Fruit fly (Drosophila melanogaster) whole organism, embryonic: ENCODE data around the gene HIPP1.

Experiments used
- Ada2b ChIP-seq: fragments of 200-800 bp; sonication (Bioruptor generic); IDR thresholded peaks from 2 replicates; pipeline ENCODE4 v1.3.6; 2022; ENCODE audit warnings: missing biosample characterization, missing genetic modification characterization
- Bdp1 ChIP-seq: fragments of 200-800 bp; sonication (Bioruptor generic); optimal IDR thresholded peaks from 3 replicates; lab custom pipeline; 2016; ENCODE audit warnings: missing biosample characterization, missing genetic modification characterization
- CG10209 ChIP-seq: fragments of 200-800 bp; sonication (Bioruptor generic); optimal IDR thresholded peaks from 3 replicates; lab custom pipeline; 2017; ENCODE audit warnings: missing biosample characterization, mild to moderate bottlenecking, missing genetic modification characterization, missing genetic modification reagents
- CG10462 ChIP-seq: fragments of 200-800 bp; sonication (Bioruptor generic); optimal IDR thresholded peaks from 2 replicates; lab custom pipeline; 2016; ENCODE audit warnings: missing biosample characterization, missing genetic modification characterization
- CG10959 ChIP-seq: fragments of 200-800 bp; sonication (Bioruptor generic); IDR thresholded peaks from 2 replicates; pipeline ENCODE4 v1.3.6; 2022; ENCODE audit warnings: missing biosample characterization, missing genetic modification characterization
- CG11504 ChIP-seq: fragments of 200-800 bp; sonication (Bioruptor generic); optimal IDR thresholded peaks from 3 replicates; lab custom pipeline; 2019; ENCODE audit warnings: missing biosample characterization, mild to moderate bottlenecking, missing genetic modification characterization, moderate library complexity
- CG12071 ChIP-seq: fragments of 200-800 bp; sonication (Bioruptor generic); optimal IDR thresholded peaks from 3 replicates; lab custom pipeline; 2018; ENCODE audit warnings: missing biosample characterization, mild to moderate bottlenecking, missing genetic modification characterization
- CG12659 ChIP-seq: fragments of 200-800 bp; sonication (Bioruptor generic); optimal IDR thresholded peaks from 3 replicates; lab custom pipeline; 2017; ENCODE audit warnings: mild to moderate bottlenecking, missing biosample characterization, missing genetic modification reagents, missing genetic modification characterization
- CG12769 ChIP-seq: fragments of 200-800 bp; sonication (Bioruptor generic); optimal IDR thresholded peaks from 2 replicates; lab custom pipeline; 2019; ENCODE audit warnings: missing biosample characterization, mild to moderate bottlenecking, missing genetic modification characterization, moderate library complexity
- CG12942 ChIP-seq: fragments of 200-800 bp; sonication (Bioruptor generic); optimal IDR thresholded peaks from 3 replicates; lab custom pipeline; 2016; ENCODE audit warnings: missing biosample characterization, missing genetic modification characterization
- CG15269 ChIP-seq: fragments of 200-800 bp; sonication (Bioruptor generic); optimal IDR thresholded peaks from 2 replicates; lab custom pipeline; 2018; ENCODE audit warnings: missing biosample characterization, mild to moderate bottlenecking, missing genetic modification characterization, moderate library complexity
- CG1603 ChIP-seq: fragments of 200-800 bp; sonication (Bioruptor generic); optimal IDR thresholded peaks from 2 replicates; lab custom pipeline; 2019; ENCODE audit warnings: missing biosample characterization, mild to moderate bottlenecking, missing genetic modification characterization, moderate library complexity
- CG17385 ChIP-seq: fragments of 200-800 bp; sonication (Bioruptor generic); optimal IDR thresholded peaks from 3 replicates; lab custom pipeline; 2018; ENCODE audit warnings: missing biosample characterization, mild to moderate bottlenecking, missing genetic modification characterization
- CG18476 ChIP-seq: fragments of 200-800 bp; sonication (Bioruptor generic); optimal IDR thresholded peaks from 2 replicates; lab custom pipeline; 2016; ENCODE audit warnings: missing biosample characterization, mild to moderate bottlenecking, missing genetic modification characterization
- CG34224 ChIP-seq: fragments of 200-800 bp; sonication (Bioruptor generic); IDR thresholded peaks from 3 replicates; pipeline ENCODE4 v1.3.6; 2022; ENCODE audit warnings: missing biosample characterization, missing genetic modification characterization; ENCODE audit not compliant: partially characterized antibody
- CG7839 ChIP-seq: fragments of 200-800 bp; sonication (Bioruptor generic); optimal IDR thresholded peaks from 3 replicates; lab custom pipeline; 2018; ENCODE audit warnings: missing biosample characterization, mild to moderate bottlenecking, missing genetic modification characterization, moderate library complexity
- CG8388 ChIP-seq: fragments of 200-800 bp; sonication (Bioruptor generic); optimal IDR thresholded peaks from 2 replicates; lab custom pipeline; 2019; ENCODE audit warnings: missing biosample characterization, mild to moderate bottlenecking, missing genetic modification characterization, moderate library complexity
- CG9609 ChIP-seq: fragments of 200-800 bp; sonication (Bioruptor generic); optimal IDR thresholded peaks from 3 replicates; lab custom pipeline; 2016; ENCODE audit warnings: missing biosample characterization, missing genetic modification characterization
- CG9727 ChIP-seq: fragments of 200-800 bp; sonication (Bioruptor generic); optimal IDR thresholded peaks from 3 replicates; lab custom pipeline; 2017; ENCODE audit warnings: missing biosample characterization, mild to moderate bottlenecking, missing genetic modification characterization
- CHES-1-like ChIP-seq: fragments of 200-800 bp; sonication (Bioruptor generic); optimal IDR thresholded peaks from 2 replicates; lab custom pipeline; 2016; ENCODE audit warnings: missing biosample characterization, missing genetic modification characterization
- D19B ChIP-seq: fragments of 200-800 bp; sonication (Bioruptor generic); optimal IDR thresholded peaks from 2 replicates; lab custom pipeline; 2017; ENCODE audit warnings: missing biosample characterization, mild to moderate bottlenecking, missing genetic modification characterization
- Eip74EF ChIP-seq, 2 experiments: fragments of 200-800 bp in 1 of 2; fragments of >200 bp in 1 of 2; sonication (Bioruptor generic) in 1 of 2; optimal IDR thresholded peaks; 2 replicates each; lab custom pipeline; 2017 to 2019; ENCODE audit warnings: missing biosample characterization in 2 of 2, missing genetic modification characterization in 2 of 2, mild to moderate bottlenecking in 1 of 2, moderate library complexity in 1 of 2
- Ets97D ChIP-seq: fragments of 200-800 bp; sonication (Bioruptor generic); optimal IDR thresholded peaks from 3 replicates; lab custom pipeline; 2016; ENCODE audit warnings: missing biosample characterization, missing genetic modification characterization
- Lpt ChIP-seq: fragments of >200 bp; optimal IDR thresholded peaks from 2 replicates; lab custom pipeline; 2018; ENCODE audit warnings: missing biosample characterization, missing genetic modification characterization
- MBD-R2 ChIP-seq: fragments of 200-800 bp; sonication (Bioruptor generic); IDR thresholded peaks from 2 replicates; pipeline ENCODE4 v1.3.6; 2022; ENCODE audit warnings: missing biosample characterization, missing genetic modification characterization
- NK7.1 ChIP-seq: fragments of 200-800 bp; sonication (Bioruptor generic); optimal IDR thresholded peaks from 3 replicates; lab custom pipeline; 2016; ENCODE audit warnings: missing biosample characterization, missing genetic modification characterization
- PHDP ChIP-seq: fragments of 200-800 bp; sonication (Bioruptor generic); optimal IDR thresholded peaks from 3 replicates; lab custom pipeline; 2018; ENCODE audit warnings: missing biosample characterization, mild to moderate bottlenecking, missing genetic modification characterization, moderate library complexity
- Ptx1 ChIP-seq: fragments of 200-800 bp; sonication (Bioruptor generic); IDR thresholded peaks from 2 replicates; pipeline ENCODE4 v1.3.6; 2022; ENCODE audit warnings: missing biosample characterization, missing genetic modification characterization
- Side ChIP-seq: fragments of 200-800 bp; sonication (Bioruptor generic); optimal IDR thresholded peaks from 2 replicates; lab custom pipeline; 2016; ENCODE audit warnings: missing biosample characterization, missing genetic modification characterization
- Sox100B ChIP-seq: fragments of 200-800 bp; sonication (Bioruptor generic); optimal IDR thresholded peaks from 3 replicates; lab custom pipeline; 2018; ENCODE audit warnings: missing biosample characterization, mild to moderate bottlenecking, missing genetic modification characterization
- ab ChIP-seq: fragments of 200-800 bp; sonication (Bioruptor generic); optimal IDR thresholded peaks from 2 replicates; lab custom pipeline; 2016; ENCODE audit warnings: missing biosample characterization, missing genetic modification characterization
- al ChIP-seq: fragments of 200-800 bp; sonication (Bioruptor generic); IDR thresholded peaks from 2 replicates; pipeline ENCODE4 v1.3.6; 2022; ENCODE audit warnings: missing biosample characterization, missing genetic modification characterization
- ato ChIP-seq: fragments of 200-800 bp; sonication (Bioruptor generic); IDR thresholded peaks from 2 replicates; pipeline ENCODE4 v1.3.6; 2022; ENCODE audit warnings: missing biosample characterization, missing genetic modification characterization; ENCODE audit not compliant: partially characterized antibody
- cato ChIP-seq: fragments of 200-800 bp; sonication (Bioruptor generic); optimal IDR thresholded peaks from 2 replicates; lab custom pipeline; 2016; ENCODE audit warnings: missing biosample characterization, missing genetic modification characterization, borderline replicate concordance
- dati ChIP-seq: fragments of 200-800 bp; sonication (Bioruptor generic); IDR thresholded peaks from 2 replicates; pipeline ENCODE4 v1.3.6; 2022; ENCODE audit warnings: missing biosample characterization, missing genetic modification characterization
- en ChIP-seq: fragments of 200-800 bp; sonication (Bioruptor generic); optimal IDR thresholded peaks from 2 replicates; lab custom pipeline; 2016; ENCODE audit warnings: missing biosample characterization, missing genetic modification characterization
- eyg ChIP-seq: fragments of 200-800 bp; sonication (Bioruptor generic); optimal IDR thresholded peaks from 3 replicates; lab custom pipeline; 2016; ENCODE audit warnings: missing biosample characterization, missing genetic modification characterization
- fd64A ChIP-seq: fragments of 200-800 bp; sonication (Bioruptor generic); optimal IDR thresholded peaks from 3 replicates; lab custom pipeline; 2018; ENCODE audit warnings: missing biosample characterization, mild to moderate bottlenecking, missing genetic modification characterization
- lab ChIP-seq: fragments of 200-800 bp; sonication (Bioruptor generic); optimal IDR thresholded peaks from 3 replicates; lab custom pipeline; 2017; ENCODE audit warnings: missing biosample characterization, missing genetic modification characterization, mild to moderate bottlenecking, moderate library complexity, missing genetic modification reagents
- lbe ChIP-seq: fragments of 200-800 bp; sonication (Bioruptor generic); optimal IDR thresholded peaks from 2 replicates; lab custom pipeline; 2016; ENCODE audit warnings: missing biosample characterization, mild to moderate bottlenecking, missing genetic modification characterization
- nau ChIP-seq: fragments of 200-800 bp; sonication (Bioruptor generic); optimal IDR thresholded peaks from 3 replicates; lab custom pipeline; 2017; ENCODE audit warnings: missing biosample characterization, mild to moderate bottlenecking, missing genetic modification characterization, missing genetic modification reagents
- nerfin-2 ChIP-seq: fragments of 200-800 bp; sonication (Bioruptor generic); IDR thresholded peaks from 2 replicates; pipeline ENCODE4 v1.3.6; 2022; ENCODE audit warnings: missing biosample characterization, missing genetic modification characterization; ENCODE audit not compliant: partially characterized antibody
- pros ChIP-seq: fragments of 200-800 bp; sonication (Bioruptor generic); optimal IDR thresholded peaks from 3 replicates; lab custom pipeline; 2019; ENCODE audit warnings: missing biosample characterization, mild to moderate bottlenecking, missing genetic modification characterization, moderate library complexity
- schlank ChIP-seq: fragments of 200-800 bp; sonication (Bioruptor generic); optimal IDR thresholded peaks from 2 replicates; lab custom pipeline; 2018; ENCODE audit warnings: missing biosample characterization, mild to moderate bottlenecking, missing genetic modification characterization
- slbo ChIP-seq: fragments of 200-800 bp; sonication (Bioruptor generic); IDR thresholded peaks from 2 replicates; pipeline ENCODE4 v1.3.6; 2022; ENCODE audit warnings: missing biosample characterization, missing genetic modification characterization
- ssp ChIP-seq: fragments of 200-800 bp; sonication (Bioruptor generic); IDR thresholded peaks from 2 replicates; pipeline ENCODE4 v1.3.6; 2022; ENCODE audit warnings: missing biosample characterization, missing genetic modification characterization
- wor ChIP-seq: fragments of 200-800 bp; sonication (Bioruptor generic); IDR thresholded peaks from 2 replicates; pipeline ENCODE4 v1.3.6; 2022; ENCODE audit warnings: missing biosample characterization, missing genetic modification characterization
- yki ChIP-seq: fragments of >200 bp; optimal IDR thresholded peaks from 3 replicates; lab custom pipeline; 2018
- zen2 ChIP-seq: fragments of 200-800 bp; sonication (Bioruptor generic); IDR thresholded peaks from 3 replicates; pipeline ENCODE4 v1.3.6; 2022; ENCODE audit warnings: missing biosample characterization, missing genetic modification characterization; ENCODE audit not compliant: partially characterized antibody
- zfh1 ChIP-seq: fragments of 200-800 bp; sonication (Bioruptor generic); IDR thresholded peaks from 3 replicates; pipeline ENCODE4 v1.3.6; 2022; ENCODE audit warnings: missing biosample characterization, missing genetic modification characterization

The HIPP1 gene

dm6 chr3L:20798325-20798846, 11.1 kb upstream of the HIPP1 start, which contains the start of the genes CG3698 and tzn (continued):
- peak; percentile 96 for TF ChIP-seq MBD-R2 (GFP tag; lab: Robert Waterston, UW)
- TF ChIP-seq Ets97D (GFP tag; lab: Kevin White, UChicago): peak; percentile 100
- TF ChIP-seq D19B (GFP tag; lab: Kevin White, UChicago): peak; percentile 86
- TF ChIP-seq zfh1 (GFP tag; lab: Robert Waterston, UW): peak; percentile 96
- peak; percentile 91 for TF ChIP-seq CG12071 (GFP tag; lab: Kevin White, UChicago)
- TF ChIP-seq CG12769 (tag; lab: Kevin White, UChicago): no peak
- no peak for TF ChIP-seq nerfin-2 (GFP tag; lab: Robert Waterston, UW)
- peak; percentile 96 for TF ChIP-seq slbo (GFP tag; lab: Robert Waterston, UW)
- no peak for TF ChIP-seq Sox100B (GFP tag; lab: Kevin White, UChicago)
- TF ChIP-seq dati (GFP tag; lab: Robert Waterston, UW): peak; percentile 93
- TF ChIP-seq CG9609 (GFP tag; lab: Kevin White, UChicago): peak; percentile 82
- peak; percentile 81 for TF ChIP-seq ssp (GFP tag; lab: Robert Waterston, UW)
- TF ChIP-seq CG34224 (GFP tag; lab: Robert Waterston, UW): no peak
- peak; percentile 67 for TF ChIP-seq CG18476 (GFP tag; lab: Kevin White, UChicago)
- no peak for TF ChIP-seq yki (lab: Kevin White, UChicago)
- no peak for TF ChIP-seq nau (GFP tag; lab: Kevin White, UChicago)
- peak; percentile 85 for TF ChIP-seq en (GFP tag; lab: Kevin White, UChicago)
- no peak for TF ChIP-seq CG11504 (tag; lab: Kevin White, UChicago)
- TF ChIP-seq Bdp1: peak; percentile 80
- peak; percentile 89 for TF ChIP-seq CG12942
- peak; percentile 91 for TF ChIP-seq cato (GFP tag; lab: Kevin White, UChicago)
- TF ChIP-seq schlank (tag; lab: Kevin White, UChicago): peak; percentile 92
- no peak for TF ChIP-seq pros (GFP tag; lab: Kevin White, UChicago)
- peak; percentile 97 for TF ChIP-seq CG9727 (GFP tag; lab: Kevin White, UChicago)
- TF ChIP-seq CG15269: no peak
- peak; percentile 98 for TF ChIP-seq lab (GFP tag; lab: Kevin White, UChicago)
- TF ChIP-seq Side (GFP tag; lab: Kevin White, UChicago): peak; percentile 86
- TF ChIP-seq CG10209 (GFP tag; lab: Kevin White, UChicago): peak; percentile 97
- peak; percentile 87 for TF ChIP-seq al (GFP tag; lab: Robert Waterston, UW)
- TF ChIP-seq ab: no peak
- no peak for TF ChIP-seq zen2
- TF ChIP-seq Ada2b (GFP tag; lab: Robert Waterston, UW): peak; percentile 82
- TF ChIP-seq CG8388 (GFP tag; lab: Kevin White, UChicago): peak; percentile 89
- peak; percentile 85 for TF ChIP-seq fd64A (GFP tag; lab: Kevin White, UChicago)
- peak; percentile 82 for TF ChIP-seq CG10462 (GFP tag; lab: Kevin White, UChicago)
- TF ChIP-seq CG1603: peak; percentile 94
- TF ChIP-seq Lpt (GFP tag; lab: Kevin White, UChicago): no peak
- TF ChIP-seq eyg (GFP tag; lab: Kevin White, UChicago): peak; percentile 82
- peak; percentile 89 for TF ChIP-seq CHES-1-like
- no peak for TF ChIP-seq Eip74EF (GFP tag; optimal IDR thresholded peaks at IDR 0.05; lab: Kevin White, UChicago)
- peak; percentile 75 for TF ChIP-seq wor (GFP tag; lab: Robert Waterston, UW)
- peak; percentile 91 for TF ChIP-seq Ptx1 (GFP tag; lab: Robert Waterston, UW)
- peak; percentile 96 for TF ChIP-seq CG12659 (GFP tag; lab: Kevin White, UChicago)
- TF ChIP-seq NK7.1: peak; percentile 72
- peak; percentile 88 for TF ChIP-seq CG10959 (GFP tag; lab: Robert Waterston, UW)
- peak; percentile 89 for TF ChIP-seq CG17385
- TF ChIP-seq ato (GFP tag; lab: Robert Waterston, UW): no peak
- peak; percentile 91 for TF ChIP-seq PHDP
- no peak for TF ChIP-seq CG7839 (tag; lab: Kevin White, UChicago)
- TF ChIP-seq lbe (GFP tag; lab: Kevin White, UChicago): no peak
